Worm (Caenorhabditis elegans) whole organism, young adult: ENCODE data around the gene F37A8.5.

Experiments used
- B0261.1 ChIP-seq: sonication (generic microtip); optimal IDR thresholded peaks from 2 replicates; lab custom pipeline; 2016; ENCODE audit warnings: mild to moderate bottlenecking, missing genetic modification characterization, moderate library complexity, missing compliant biosample characterization
- F33H1.4 ChIP-seq: fragments of 200-800 bp; sonication (Bioruptor generic); IDR thresholded peaks from 2 replicates; pipeline ENCODE4 v1.3.6; 2022; ENCODE audit warnings: missing genetic modification reagents, missing genetic modification characterization, missing compliant biosample characterization
- F55B11.4 ChIP-seq: sonication (generic microtip); optimal IDR thresholded peaks from 2 replicates; lab custom pipeline; 2016; ENCODE audit warnings: missing compliant biosample characterization, missing genetic modification characterization, borderline replicate concordance; ENCODE audit not compliant: insufficient read depth
- F57C9.4 ChIP-seq: sonication (generic microtip); optimal IDR thresholded peaks from 2 replicates; lab custom pipeline; 2017; ENCODE audit warnings: mild to moderate bottlenecking, missing genetic modification characterization, missing compliant biosample characterization
- Y67H2A.10 ChIP-seq: fragments of 200-800 bp; sonication (Bioruptor generic); conservative IDR thresholded peaks from 2 replicates; pipeline ENCODE4 v1.3.6; 2022; ENCODE audit warnings: missing genetic modification reagents, missing genetic modification characterization, missing compliant biosample characterization
- Y95B8A.8 ChIP-seq: fragments of 200-800 bp; sonication (Bioruptor generic); IDR thresholded peaks from 2 replicates; pipeline ENCODE4 v1.3.6; 2022; ENCODE audit warnings: missing genetic modification reagents, missing genetic modification characterization, missing compliant biosample characterization
- ZK185.1 ChIP-seq: sonication (generic microtip); optimal IDR thresholded peaks from 2 replicates; lab custom pipeline; 2016; ENCODE audit warnings: mild to moderate bottlenecking, missing genetic modification characterization, missing compliant biosample characterization; ENCODE audit not compliant: poor library complexity, severe bottlenecking
- ama-1 ChIP-seq, 3 experiments: fragments of 150-350 bp in 1 of 3; sonication (generic microtip) in 2 of 3; optimal IDR thresholded peaks; 2 replicates each; lab custom pipeline; 2014 to 2018; ENCODE audit warnings: missing biosample characterization in 2 of 3, missing genetic modification characterization in 2 of 3, missing genetic modification reagents in 2 of 3
- aptf-2 ChIP-seq: fragments of 200-800 bp; sonication (Bioruptor generic); conservative IDR thresholded peaks from 2 replicates; pipeline ENCODE4 v1.3.6; 2022; ENCODE audit warnings: missing genetic modification reagents, missing genetic modification characterization, missing compliant biosample characterization
- attf-3 ChIP-seq: fragments of 200-800 bp; sonication (Bioruptor generic); conservative IDR thresholded peaks from 2 replicates; pipeline ENCODE4 v1.3.6; 2022; ENCODE audit warnings: missing genetic modification reagents, missing genetic modification characterization, missing compliant biosample characterization
- attf-6 ChIP-seq: fragments of 200-800 bp; sonication (Bioruptor generic); IDR thresholded peaks from 2 replicates; pipeline ENCODE4 v1.3.6; 2022; ENCODE audit warnings: missing genetic modification reagents, missing genetic modification characterization, missing compliant biosample characterization
- ccch-3 ChIP-seq: fragments of 200-800 bp; sonication (Bioruptor generic); optimal IDR thresholded peaks from 2 replicates; lab custom pipeline; 2018; ENCODE audit warnings: mild to moderate bottlenecking, missing genetic modification characterization, missing compliant biosample characterization
- ceh-91 ChIP-seq: fragments of 200-800 bp; sonication (Bioruptor generic); IDR thresholded peaks from 2 replicates; pipeline ENCODE4 v1.3.6; 2022; ENCODE audit warnings: missing genetic modification reagents, missing genetic modification characterization, missing compliant biosample characterization
- chd-7 ChIP-seq: sonication (generic microtip); optimal IDR thresholded peaks from 2 replicates; lab custom pipeline; 2016; ENCODE audit warnings: mild to moderate bottlenecking, missing genetic modification characterization, moderate library complexity, missing compliant biosample characterization
- egl-18 ChIP-seq: fragments of 200-800 bp; sonication (Bioruptor generic); IDR thresholded peaks from 2 replicates; pipeline ENCODE4 v1.3.6; 2022; ENCODE audit warnings: missing genetic modification reagents, missing genetic modification characterization, missing compliant biosample characterization
- egrh-3 ChIP-seq: fragments of 200-800 bp; sonication (Bioruptor generic); IDR thresholded peaks from 2 replicates; pipeline ENCODE4 v1.3.6; 2022; ENCODE audit warnings: missing genetic modification reagents, missing genetic modification characterization, missing compliant biosample characterization
- hmg-1.2 ChIP-seq: fragments of 200-800 bp; sonication (Bioruptor generic); IDR thresholded peaks from 2 replicates; pipeline ENCODE4 v1.3.6; 2022; ENCODE audit warnings: missing genetic modification reagents, missing genetic modification characterization, missing compliant biosample characterization
- lin-26 ChIP-seq: fragments of 200-800 bp; sonication (Bioruptor generic); IDR thresholded peaks from 2 replicates; pipeline ENCODE4 v1.3.6; 2022; ENCODE audit warnings: missing genetic modification reagents, missing genetic modification characterization, missing compliant biosample characterization
- lin-35 ChIP-seq, 3 experiments: fragments of 150-350 bp in 2 of 3; sonication (generic microtip) in 1 of 3; optimal IDR thresholded peaks; 2 replicates each; lab custom pipeline; 2014 to 2018; ENCODE audit warnings: missing biosample characterization in 3 of 3, missing genetic modification characterization in 3 of 3, missing genetic modification reagents in 3 of 3
- nfyb-1 ChIP-seq: fragments of 200-800 bp; sonication (Bioruptor generic); IDR thresholded peaks from 2 replicates; pipeline ENCODE4 v1.3.6; 2022; ENCODE audit warnings: missing genetic modification reagents, missing genetic modification characterization, missing compliant biosample characterization
- nhr-80 ChIP-seq: sonication (generic microtip); optimal IDR thresholded peaks from 2 replicates; lab custom pipeline; 2016; ENCODE audit warnings: missing genetic modification characterization, missing compliant biosample characterization
- pha-4 ChIP-seq: fragments of 150-350 bp; sonication (generic microtip); optimal IDR thresholded peaks from 2 replicates; lab custom pipeline; 2014; ENCODE audit warnings: missing biosample characterization, missing genetic modification reagents, missing genetic modification characterization
- repo-1 ChIP-seq: sonication (generic microtip); optimal IDR thresholded peaks from 2 replicates; lab custom pipeline; 2017; ENCODE audit warnings: mild to moderate bottlenecking, missing genetic modification characterization, missing compliant biosample characterization
- snpc-1.1 ChIP-seq: sonication (generic microtip); optimal IDR thresholded peaks from 2 replicates; lab custom pipeline; 2017; ENCODE audit warnings: missing genetic modification characterization, mild to moderate bottlenecking, missing compliant biosample characterization, antibody characterized with exemption, moderate library complexity, missing genotype, missing genetic modification reagents; ENCODE audit not compliant: insufficient read depth
- snpc-4 ChIP-seq, 5 experiments: fragments of 150-350 bp in 1 of 5; sonication (generic microtip) in 4 of 5; optimal IDR thresholded peaks; 2 replicates each; lab custom pipeline; 2014 to 2018; ENCODE audit warnings: missing genetic modification characterization in 5 of 5, missing biosample characterization in 3 of 5, antibody characterized with exemption in 2 of 5, mild to moderate bottlenecking in 2 of 5, missing compliant biosample characterization in 2 of 5, missing genotype in 2 of 5, moderate library complexity in 2 of 5, missing genetic modification reagents in 1 of 5
- unc-130 ChIP-seq: sonication (generic microtip); optimal IDR thresholded peaks from 2 replicates; lab custom pipeline; 2016; ENCODE audit warnings: missing genetic modification reagents, missing genetic modification characterization, missing compliant biosample characterization
- zim-3 ChIP-seq: sonication (generic microtip); optimal IDR thresholded peaks from 2 replicates; lab custom pipeline; 2017; ENCODE audit warnings: mild to moderate bottlenecking, missing genetic modification characterization, moderate library complexity, missing compliant biosample characterization
- ztf-18 ChIP-seq: sonication (generic microtip); optimal IDR thresholded peaks from 2 replicates; lab custom pipeline; 2016; ENCODE audit warnings: missing genotype, mild to moderate bottlenecking, missing genetic modification characterization, missing compliant biosample characterization
- ztf-28 ChIP-seq: fragments of 200-800 bp; sonication (Bioruptor generic); IDR thresholded peaks from 2 replicates; pipeline ENCODE4 v1.3.6; 2022; ENCODE audit warnings: missing genetic modification reagents, missing genetic modification characterization, missing compliant biosample characterization

The F37A8.5 gene

ce11 chrIII:3955674-3956073 lies 750 bp upstream of the F37A8.5 start:
- TF ChIP-seq ccch-3 (GFP tag; lab: Kevin White, UChicago) (no peak), F57C9.4 (no peak), ztf-28 (0 out of 2 replicates have a peak, but pooled peaks have one; percentile 24), hmg-1.2 (GFP tag; lab: Robert Waterston, UW) (peak; percentile 63; the same call in 1 of the 2 replicates), Y95B8A.8 (GFP tag; lab: Robert Waterston, UW) (0 out of 2 replicates have a peak, but pooled peaks have one; percentile 13), aptf-2 (no peak)

- TF ChIP-seq snpc-1.1 (peak; percentile 20), zim-3 (tag; lab: Kevin White, UChicago) (no peak), ama-1 (optimal IDR thresholded peaks at IDR 0.05; lab: Kevin White, UChicago) (peak; percentile 32), ama-1 (GFP tag; optimal IDR thresholded peaks at IDR 0.05; lab: Kevin White, UChicago) (no peak), nfyb-1 (GFP tag; lab: Robert Waterston, UW) (0 out of 2 replicates have a peak, but pooled peaks have one; percentile 27), chd-7 (tag; lab: Kevin White, UChicago) (peak; percentile 44), snpc-4 (GFP tag; optimal IDR thresholded peaks at IDR 0.05; lab: Kevin White, UChicago) (peak; percentile 51), snpc-4 (tag; optimal IDR thresholded peaks at IDR 0.05; lab: Kevin White, UChicago) (peak; percentile 35 to 78 (median 53)), egl-18 (no peak), attf-6 (GFP tag; lab: Robert Waterston, UW) (0 out of 2 replicates have a peak, but pooled peaks have one; percentile 21)
- TF ChIP-seq, all 124 proteins: peak for 6
These were observed 805 bp downstream of the F37A8.5 start for ce11 chrIII:3957119-3957739.

- TF ChIP-seq egrh-3: no peak
- no peak for TF ChIP-seq pha-4 (tag; lab: Kevin White, UChicago)
- no peak for TF ChIP-seq Y95B8A.8 (GFP tag; lab: Robert Waterston, UW)
These were observed 1.4 kb downstream of the F37A8.5 start for ce11 chrIII:3957850-3958249.

- TF ChIP-seq repo-1 (tag; lab: Kevin White, UChicago) (no peak), F57C9.4 (no peak), ZK185.1 (tag; lab: Kevin White, UChicago) (no peak), nfyb-1 (GFP tag; lab: Robert Waterston, UW) (no peak), ztf-18 (no peak), lin-35 (GFP tag; optimal IDR thresholded peaks at IDR 0.05; lab: Kevin White, UChicago) (no peak), unc-130 (GFP tag; lab: Kevin White, UChicago) (no peak), lin-26 (GFP tag; lab: Robert Waterston, UW) (no peak), attf-3 (no peak), F33H1.4 (GFP tag; lab: Robert Waterston, UW) (no peak)
These were observed 2.8 kb downstream of the F37A8.5 start for ce11 chrIII:3959206-3959605.

ce11 chrIII:3959987-3960386 lies 3.6 kb downstream of the F37A8.5 start, which contains the start of gene R10E9.3:
Gene R10E9.3 (plus strand): TSS chrIII:3960221.
- no peak for TF ChIP-seq snpc-1.1
- TF ChIP-seq B0261.1 (tag; lab: Kevin White, UChicago): no peak
- TF ChIP-seq Y67H2A.10 (GFP tag; lab: Robert Waterston, UW): no peak
- TF ChIP-seq ceh-91 (GFP tag; lab: Robert Waterston, UW): no peak
- peak; percentile 33; the same call in 1 of the 2 replicates for TF ChIP-seq hmg-1.2 (GFP tag; lab: Robert Waterston, UW)
- TF ChIP-seq nhr-80 (tag; lab: Kevin White, UChicago): peak; percentile 58
- TF ChIP-seq pha-4 (tag; lab: Kevin White, UChicago): no peak
- no peak for TF ChIP-seq ama-1 (optimal IDR thresholded peaks at IDR 0.05; lab: Kevin White, UChicago)
- no peak for TF ChIP-seq ama-1 (GFP tag; optimal IDR thresholded peaks at IDR 0.05; lab: Kevin White, UChicago)
- TF ChIP-seq F55B11.4: no peak
